Worm (Caenorhabditis elegans): Measurements from ENCODE around the gene far-8.

Gene far-8

ce11 chrIII:822546-823272 is 20.0 kb upstream of the far-8 start, which contains the start of gene clec-149:
Gene clec-149 (plus strand): TSS chrIII:823222.
- peak; percentile 84 for TF ChIP-seq egl-5 (tag; optimal IDR thresholded peaks at IDR 0.05)
- TF ChIP-seq nhr-77 (tag; optimal IDR thresholded peaks at IDR 0.05): no peak
- no peak for TF ChIP-seq lin-39 (tag; optimal IDR thresholded peaks at IDR 0.05)
- no peak for TF ChIP-seq fkh-10 (GFP tag; optimal IDR thresholded peaks at IDR 0.05)
- peak; percentile 14 for TF ChIP-seq nfya-1 (tag; optimal IDR thresholded peaks at IDR 0.05; ENCODE audit: insufficient read depth)
- no peak for TF ChIP-seq tbx-2 (tag; optimal IDR thresholded peaks at IDR 0.05)
- no peak for TF ChIP-seq hmg-11 (tag; optimal IDR thresholded peaks at IDR 0.05)
- TF ChIP-seq lsy-12 (tag; optimal IDR thresholded peaks at IDR 0.05): no peak
- TF ChIP-seq fkh-2 (tag; optimal IDR thresholded peaks at IDR 0.05): no peak
- no peak for TF ChIP-seq ceh-82 (tag; optimal IDR thresholded peaks at IDR 0.05)
- no peak for TF ChIP-seq elt-1 (tag; optimal IDR thresholded peaks at IDR 0.05)

- TF ChIP-seq ztf-4 (tag; optimal IDR thresholded peaks at IDR 0.05) (no peak), elt-1 (tag; optimal IDR thresholded peaks at IDR 0.05) (no peak), nhr-12 (tag; optimal IDR thresholded peaks at IDR 0.05) (no peak), nhr-11 (tag; optimal IDR thresholded peaks at IDR 0.05) (no peak), nhr-237 (tag; optimal IDR thresholded peaks at IDR 0.05) (no peak), egl-27 (tag; optimal IDR thresholded peaks at IDR 0.05) (no peak), sea-2 (GFP tag; optimal IDR thresholded peaks at IDR 0.05) (no peak), fos-1 (tag; optimal IDR thresholded peaks at IDR 0.05) (no peak), R02D3.7 (tag; optimal IDR thresholded peaks at IDR 0.05) (no peak), tbx-2 (tag; optimal IDR thresholded peaks at IDR 0.05) (no peak), ceh-16 (tag; optimal IDR thresholded peaks at IDR 0.05) (no peak), hmg-11 (tag; optimal IDR thresholded peaks at IDR 0.05) (no peak), skn-1 (tag; optimal IDR thresholded peaks at IDR 0.05) (no peak), lin-15B (tag; optimal IDR thresholded peaks at IDR 0.05) (no peak)
Observed at ce11 chrIII:825256-825655, 17.5 kb upstream of the far-8 start.

ce11 chrIII:831961-832360 is 10.8 kb upstream of the far-8 start, which contains the start of gene ceeh-1:
Gene ceeh-1 (minus strand): TSS chrIII:832277.
- TF ChIP-seq elt-2 (tag; optimal IDR thresholded peaks at IDR 0.05) (peak; percentile 29), jun-1 (tag; optimal IDR thresholded peaks at IDR 0.05) (no peak)

- TF ChIP-seq elt-2 (tag; optimal IDR thresholded peaks at IDR 0.05) (peak; percentile 93), ceh-9 (tag; optimal IDR thresholded peaks at IDR 0.05) (no peak), ztf-11 (tag; optimal IDR thresholded peaks at IDR 0.05) (no peak), nfya-1 (tag; optimal IDR thresholded peaks at IDR 0.05; ENCODE audit: insufficient read depth) (no peak), sea-2 (GFP tag; optimal IDR thresholded peaks at IDR 0.05) (no peak), tbx-2 (tag; optimal IDR thresholded peaks at IDR 0.05) (no peak), pha-4 (tag; optimal IDR thresholded peaks at IDR 0.05) (peak; percentile 79), ztf-4 (tag; optimal IDR thresholded peaks at IDR 0.05) (no peak), nhr-76 (tag; optimal IDR thresholded peaks at IDR 0.05) (no peak), egl-5 (tag; optimal IDR thresholded peaks at IDR 0.05) (no peak), mml-1 (tag; optimal IDR thresholded peaks at IDR 0.05) (no peak), ceh-16 (tag; optimal IDR thresholded peaks at IDR 0.05) (no peak), pqm-1 (tag; optimal IDR thresholded peaks at IDR 0.05) (peak; percentile 98), fkh-10 (GFP tag; optimal IDR thresholded peaks at IDR 0.05) (no peak), ZK546.5 (tag; optimal IDR thresholded peaks at IDR 0.05) (no peak), snpc-4 (tag; optimal IDR thresholded peaks at IDR 0.05) (no peak), elt-1 (tag; optimal IDR thresholded peaks at IDR 0.05) (no peak), nhr-25 (tag; optimal IDR thresholded peaks at IDR 0.05) (no peak), zag-1 (tag; optimal IDR thresholded peaks at IDR 0.05) (no peak), R02D3.7 (tag; optimal IDR thresholded peaks at IDR 0.05) (no peak), skn-1 (tag; optimal IDR thresholded peaks at IDR 0.05) (no peak), aly-2 (tag; optimal IDR thresholded peaks at IDR 0.05) (no peak), lin-15B (tag; optimal IDR thresholded peaks at IDR 0.05) (no peak), nhr-11 (tag; optimal IDR thresholded peaks at IDR 0.05) (no peak), nhr-28 (tag; optimal IDR thresholded peaks at IDR 0.05) (no peak), lin-39 (tag; optimal IDR thresholded peaks at IDR 0.05) (no peak), ceh-82 (tag; optimal IDR thresholded peaks at IDR 0.05) (peak; percentile 8), unc-39 (tag; optimal IDR thresholded peaks at IDR 0.05) (no peak), nhr-67 (tag; optimal IDR thresholded peaks at IDR 0.05) (no peak), nhr-23 (tag; optimal IDR thresholded peaks at IDR 0.05) (no peak), fkh-2 (tag; optimal IDR thresholded peaks at IDR 0.05) (no peak), daf-12 (tag; optimal IDR thresholded peaks at IDR 0.05) (no peak), jun-1 (tag; optimal IDR thresholded peaks at IDR 0.05) (peak; percentile 24), hmg-11 (tag; optimal IDR thresholded peaks at IDR 0.05) (no peak), lsy-12 (tag; optimal IDR thresholded peaks at IDR 0.05) (no peak), fos-1 (tag; optimal IDR thresholded peaks at IDR 0.05) (peak; percentile 14), nhr-77 (tag; optimal IDR thresholded peaks at IDR 0.05) (no peak), unc-62 (GFP tag; optimal IDR thresholded peaks at IDR 0.05) (no peak), elt-3 (tag; optimal IDR thresholded peaks at IDR 0.05) (no peak), ama-1 (optimal IDR thresholded peaks at IDR 0.05) (no peak)
Observed at ce11 chrIII:832855-833504, 9.8 kb upstream of the far-8 start, which contains the start of gene zip-2. Gene zip-2 (plus strand): TSS chrIII:832982.

Measured in whole organism, L3 larva.